Fruit fly (Drosophila melanogaster): Measurements from ENCODE around the gene CG6118.

DNA sequence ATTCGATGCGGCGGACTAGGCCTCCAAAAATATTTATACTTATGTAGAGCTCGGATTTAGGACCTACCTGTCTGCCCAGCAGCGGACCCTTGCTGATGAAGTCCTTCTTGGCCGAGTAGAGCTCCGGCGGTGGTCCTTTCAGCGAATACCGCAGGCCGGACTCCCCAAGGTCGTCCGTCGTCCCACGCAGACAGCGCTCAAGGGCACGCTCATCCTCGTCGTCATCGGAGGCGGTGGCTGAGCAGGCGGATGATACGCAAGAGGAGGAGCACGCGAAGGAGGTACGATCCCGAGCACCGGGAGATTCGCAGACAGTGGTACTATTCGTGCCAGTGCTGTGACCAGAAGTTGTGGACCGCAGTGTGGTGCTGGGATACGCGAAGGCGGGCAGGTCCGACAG lies 40.3 kb upstream of the CG6118 start:
- no peak for TF ChIP-seq D19A (tag; optimal IDR thresholded peaks at IDR 0.05)
- no peak for TF ChIP-seq pan (optimal IDR thresholded peaks at IDR 0.05)
- no peak for TF ChIP-seq pan (GFP tag; optimal IDR thresholded peaks at IDR 0.05 in 1 of 2, IDR thresholded peaks at IDR 0.05 in 1 of 2)
- no peak for TF ChIP-seq CG6683 (GFP tag; optimal IDR thresholded peaks at IDR 0.05)
- no peak for TF ChIP-seq CG4730 (GFP tag; IDR thresholded peaks at IDR 0.05)
- no peak for TF ChIP-seq CG8765 (GFP tag; IDR thresholded peaks at IDR 0.05)
- TF ChIP-seq bcd (GFP tag; optimal IDR thresholded peaks at IDR 0.05) = no peak
- no peak for TF ChIP-seq mirr (GFP tag; optimal IDR thresholded peaks at IDR 0.05)
- no peak for TF ChIP-seq CkIIα-i1 (GFP tag; IDR thresholded peaks at IDR 0.05)
- TF ChIP-seq gro (GFP tag; optimal IDR thresholded peaks at IDR 0.05) = no peak
- TF ChIP-seq pros (GFP tag; optimal IDR thresholded peaks at IDR 0.05) = no peak
- no peak for TF ChIP-seq gce (GFP tag; IDR thresholded peaks at IDR 0.05)
- no peak for TF ChIP-seq CG6654 (GFP tag; optimal IDR thresholded peaks at IDR 0.05)
- TF ChIP-seq MTF-1 (GFP tag; optimal IDR thresholded peaks at IDR 0.05; ENCODE audit: borderline replicate concordance) = no peak

Measured in whole organism, embryonic.